Fruit fly (Drosophila melanogaster) whole organism, adult: Measurements from ENCODE around the gene CG9915.

ENCODE experiments used
- CG7101 ChIP-seq: fragments of 200-800 bp; sonication (Bioruptor generic); optimal IDR thresholded peaks from 2 replicates; lab custom pipeline; 2018; ENCODE audit warnings: missing biosample characterization, mild to moderate bottlenecking, missing genetic modification characterization, moderate library complexity
- ovo ChIP-seq: fragments of 200-800 bp; sonication (Bioruptor generic); optimal IDR thresholded peaks from 2 replicates; lab custom pipeline; 2016; ENCODE audit warnings: missing biosample characterization, missing genetic modification characterization

- TF ChIP-seq ovo (GFP tag; lab: Kevin White, UChicago), result no peak
- TF ChIP-seq CG7101 (tag; lab: Kevin White, UChicago), result no peak
Observed at dm6 chrX:16308310-16308918, 4.5 kb downstream of the CG9915 start, which contains the start of gene Had1.
